Fruit fly (Drosophila melanogaster): ENCODE data around the gene CG10621.

DNA sequence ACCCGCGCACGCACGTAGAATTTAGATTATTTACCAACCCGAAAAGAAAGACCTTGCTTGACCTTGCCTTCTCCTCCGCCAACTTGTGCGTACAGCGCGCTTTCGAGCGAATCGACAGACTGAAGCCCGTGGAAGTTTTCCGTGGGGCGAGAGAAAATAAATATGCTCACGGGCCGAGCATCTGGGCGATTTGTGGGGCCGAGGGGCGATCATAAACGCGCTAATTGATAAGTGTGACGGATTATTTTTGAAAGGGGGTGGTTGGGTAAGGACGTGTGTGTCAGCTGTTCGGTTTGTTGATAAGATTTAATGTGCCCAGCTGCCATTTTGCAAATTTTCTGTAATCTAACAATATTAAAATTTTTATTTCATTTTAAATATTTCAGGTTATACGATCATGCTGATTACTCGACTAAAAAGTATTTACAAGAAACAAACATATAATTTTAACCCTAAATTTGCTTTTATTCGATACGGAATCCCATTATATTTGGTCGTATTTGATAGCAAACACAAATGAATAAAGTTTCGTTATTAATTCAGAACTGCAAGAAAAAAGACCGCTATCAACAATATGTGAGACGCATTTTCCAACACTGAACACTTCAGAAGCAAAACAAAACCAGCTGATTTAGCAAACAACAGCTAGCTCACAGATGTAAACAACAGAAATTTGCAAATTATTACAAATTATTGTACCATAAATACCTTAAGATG is 20.0 kb upstream of the CG10621 start, which contains the start of the genes L2HGDH and CG10431:
- TF ChIP-seq h (optimal IDR thresholded peaks at IDR 0.05) = no peak
- no peak for TF ChIP-seq Sin3A (optimal IDR thresholded peaks at IDR 0.05)
- TF ChIP-seq psq (optimal IDR thresholded peaks at IDR 0.05) = no peak
- no peak for TF ChIP-seq ttk (optimal IDR thresholded peaks at IDR 0.05)
- TF ChIP-seq Myc (optimal IDR thresholded peaks at IDR 0.05) = no peak

All from Kc167 (cell line).